Worm (Caenorhabditis elegans) whole organism, L1 larva: ENCODE measurements around the gene num-1.

Source experiments
- C04F5.9 ChIP-seq: sonication (generic microtip); optimal IDR thresholded peaks from 2 replicates; lab custom pipeline; 2016; ENCODE audit warnings: missing genetic modification characterization, missing compliant biosample characterization
- C16A3.4 ChIP-seq: fragments of 150-350 bp; optimal IDR thresholded peaks from 2 replicates; lab custom pipeline; 2014; ENCODE audit warnings: missing biosample characterization, missing genetic modification characterization
- C34B4.2 ChIP-seq: sonication (generic microtip); optimal IDR thresholded peaks from 2 replicates; lab custom pipeline; 2017; ENCODE audit warnings: mild to moderate bottlenecking, missing genetic modification characterization, missing compliant biosample characterization
- F16B12.6 ChIP-seq: fragments of 150-350 bp; optimal IDR thresholded peaks from 2 replicates; lab custom pipeline; 2014; ENCODE audit warnings: missing biosample characterization, missing genetic modification characterization
- aha-1 ChIP-seq: fragments of 150-350 bp; optimal IDR thresholded peaks from 2 replicates; lab custom pipeline; 2014; ENCODE audit warnings: missing biosample characterization, missing genetic modification characterization
- alr-1 ChIP-seq: fragments of 200-800 bp; sonication (Bioruptor generic); optimal IDR thresholded peaks from 2 replicates; lab custom pipeline; 2018; ENCODE audit warnings: borderline replicate concordance, mild to moderate bottlenecking, missing genetic modification characterization, missing compliant biosample characterization
- blmp-1 ChIP-seq: fragments of 150-350 bp; optimal IDR thresholded peaks from 2 replicates; lab custom pipeline; 2014; ENCODE audit warnings: missing biosample characterization, missing genetic modification characterization
- ceh-63 ChIP-seq: fragments of 200-800 bp; sonication (Bioruptor generic); optimal IDR thresholded peaks from 2 replicates; lab custom pipeline; 2018; ENCODE audit warnings: mild to moderate bottlenecking, missing genetic modification characterization, missing compliant biosample characterization
- ceh-8 ChIP-seq: fragments of 200-800 bp; sonication (Bioruptor generic); optimal IDR thresholded peaks from 2 replicates; lab custom pipeline; 2018; ENCODE audit warnings: mild to moderate bottlenecking, missing genetic modification characterization, moderate library complexity, missing compliant biosample characterization
- ceh-82 ChIP-seq, 3 experiments: fragments of 150-350 bp in 1 of 3; sonication (generic microtip) in 2 of 3; optimal IDR thresholded peaks; 2 replicates each; lab custom pipeline; 2014 to 2017; ENCODE audit warnings: missing biosample characterization in 3 of 3, missing genetic modification characterization in 3 of 3
- ceh-90 ChIP-seq: sonication (generic microtip); optimal IDR thresholded peaks from 2 replicates; lab custom pipeline; 2016; ENCODE audit warnings: missing genetic modification characterization, missing compliant biosample characterization
- dsc-1 ChIP-seq: sonication (generic microtip); optimal IDR thresholded peaks from 2 replicates; lab custom pipeline; 2016; ENCODE audit warnings: mild to moderate bottlenecking, missing genetic modification characterization, missing compliant biosample characterization
- efl-1 ChIP-seq, 4 experiments: fragments of 150-350 bp; optimal IDR thresholded peaks in 3 of 4; peaks in 1 of 4; 1 replicate in 1 of 4; 2 replicates in 3 of 4; lab custom pipeline; 2014; ENCODE audit warnings: missing biosample characterization in 2 of 4, missing genetic modification characterization in 2 of 4, missing genetic modification reagents in 2 of 4
- elt-2 ChIP-seq: sonication (generic microtip); optimal IDR thresholded peaks from 2 replicates; lab custom pipeline; 2016; ENCODE audit warnings: missing genetic modification characterization, mild to moderate bottlenecking, inconsistent platforms, missing compliant biosample characterization, missing genetic modification reagents
- ets-5 ChIP-seq: fragments of 200-800 bp; sonication (Bioruptor generic); IDR thresholded peaks from 2 replicates; pipeline ENCODE4 v1.3.6; 2022; ENCODE audit warnings: missing genetic modification characterization, missing compliant biosample characterization
- fkh-4 ChIP-seq: sonication (generic microtip); optimal IDR thresholded peaks from 2 replicates; lab custom pipeline; 2016; ENCODE audit warnings: missing compliant biosample characterization, missing genetic modification characterization, borderline replicate concordance
- grh-1 ChIP-seq: fragments of 200-800 bp; sonication (Bioruptor generic); IDR thresholded peaks from 2 replicates; pipeline ENCODE4 v1.3.6; 2022; ENCODE audit warnings: missing genetic modification reagents, missing genetic modification characterization, missing compliant biosample characterization
- hlh-17 ChIP-seq: fragments of 200-800 bp; sonication (Bioruptor generic); optimal IDR thresholded peaks from 2 replicates; lab custom pipeline; 2018; ENCODE audit warnings: missing genetic modification characterization, mild to moderate bottlenecking, missing compliant biosample characterization, moderate library complexity, borderline replicate concordance
- hlh-4 ChIP-seq: sonication (generic microtip); optimal IDR thresholded peaks from 2 replicates; lab custom pipeline; 2016; ENCODE audit warnings: mild to moderate bottlenecking, missing genetic modification characterization, missing compliant biosample characterization
- hpl-2 ChIP-seq: fragments of 150-350 bp; optimal IDR thresholded peaks from 2 replicates; lab custom pipeline; 2014; ENCODE audit warnings: missing biosample characterization, missing genetic modification reagents, missing genetic modification characterization
- isw-1 ChIP-seq: fragments of 200-800 bp; sonication (Bioruptor generic); IDR thresholded peaks from 2 replicates; pipeline ENCODE4 v1.3.6; 2022; ENCODE audit warnings: missing genetic modification characterization, missing compliant biosample characterization
- lin-35 ChIP-seq, 2 experiments: fragments of 150-350 bp; optimal IDR thresholded peaks; 2 replicates each; lab custom pipeline; 2014; ENCODE audit warnings: missing biosample characterization in 2 of 2, missing genetic modification characterization in 2 of 2, missing genetic modification reagents in 2 of 2
- lir-3 ChIP-seq: sonication (generic microtip); optimal IDR thresholded peaks from 2 replicates; lab custom pipeline; 2016; ENCODE audit warnings: mild to moderate bottlenecking, missing genetic modification characterization, moderate library complexity, missing compliant biosample characterization; ENCODE audit not compliant: poor library complexity
- lsy-2 ChIP-seq, 2 experiments: fragments of 150-350 bp; optimal IDR thresholded peaks; 2 replicates each; lab custom pipeline; 2014; ENCODE audit warnings: missing biosample characterization in 2 of 2, missing genetic modification characterization in 2 of 2
- mab-9 ChIP-seq: fragments of 200-800 bp; sonication (Bioruptor generic); IDR thresholded peaks from 2 replicates; pipeline ENCODE4 v1.3.6; 2022; ENCODE audit warnings: missing genetic modification reagents, missing genetic modification characterization, missing compliant biosample characterization
- mef-2 ChIP-seq: fragments of 150-350 bp; optimal IDR thresholded peaks from 2 replicates; lab custom pipeline; 2014; ENCODE audit warnings: missing biosample characterization, missing genetic modification characterization
- mep-1 ChIP-seq: fragments of 150-350 bp; optimal IDR thresholded peaks from 2 replicates; lab custom pipeline; 2014; ENCODE audit warnings: missing biosample characterization, missing genetic modification characterization
- nhr-12 ChIP-seq: sonication (generic microtip); optimal IDR thresholded peaks from 2 replicates; lab custom pipeline; 2017; ENCODE audit warnings: missing biosample characterization, missing genetic modification characterization
- nhr-47 ChIP-seq: sonication (generic microtip); optimal IDR thresholded peaks from 2 replicates; lab custom pipeline; 2016; ENCODE audit warnings: mild to moderate bottlenecking, missing genetic modification characterization, moderate library complexity, missing compliant biosample characterization
- nhr-84 ChIP-seq: sonication (generic microtip); optimal IDR thresholded peaks from 2 replicates; lab custom pipeline; 2017; ENCODE audit warnings: missing biosample characterization, missing genetic modification characterization
- nhr-85 ChIP-seq: sonication (generic microtip); peaks from one replicate; lab custom pipeline; 2016; ENCODE audit warnings: missing genetic modification characterization, inconsistent platforms, missing compliant biosample characterization
- nhr-90 ChIP-seq: sonication (generic microtip); optimal IDR thresholded peaks from 2 replicates; lab custom pipeline; 2016; ENCODE audit warnings: mild to moderate bottlenecking, missing genetic modification characterization, missing compliant biosample characterization; ENCODE audit not compliant: poor library complexity
- pag-3 ChIP-seq: sonication (generic microtip); optimal IDR thresholded peaks from 2 replicates; lab custom pipeline; 2017; ENCODE audit warnings: missing genetic modification characterization, mild to moderate bottlenecking, missing compliant biosample characterization, antibody characterized with exemption, borderline replicate concordance; ENCODE audit not compliant: insufficient read depth
- pqm-1 ChIP-seq: sonication (generic microtip); optimal IDR thresholded peaks from 3 replicates; lab custom pipeline; 2017; ENCODE audit warnings: missing biosample characterization, missing genetic modification characterization
- skn-1 ChIP-seq: fragments of 150-350 bp; optimal IDR thresholded peaks from 2 replicates; lab custom pipeline; 2014; ENCODE audit warnings: missing biosample characterization, missing genetic modification characterization
- swsn-7 ChIP-seq: sonication (generic microtip); optimal IDR thresholded peaks from 2 replicates; lab custom pipeline; 2016; ENCODE audit warnings: missing genetic modification characterization, missing compliant biosample characterization
- tlp-1 ChIP-seq: fragments of 150-350 bp; optimal IDR thresholded peaks from 2 replicates; lab custom pipeline; 2014; ENCODE audit warnings: missing biosample characterization, missing genetic modification characterization
- unc-130 ChIP-seq: fragments of 150-350 bp; optimal IDR thresholded peaks from 2 replicates; lab custom pipeline; 2017; ENCODE audit warnings: missing biosample characterization, missing genetic modification characterization, inconsistent platforms
- unc-30 ChIP-seq: sonication (generic microtip); optimal IDR thresholded peaks from 2 replicates; lab custom pipeline; 2017; ENCODE audit warnings: missing biosample characterization, missing genetic modification characterization
- unc-86 ChIP-seq: sonication (generic microtip); optimal IDR thresholded peaks from 2 replicates; lab custom pipeline; 2016; ENCODE audit warnings: missing genetic modification characterization, missing compliant biosample characterization
- vab-15 ChIP-seq: sonication (generic microtip); optimal IDR thresholded peaks from 2 replicates; lab custom pipeline; 2017; ENCODE audit warnings: missing genotype, mild to moderate bottlenecking, missing genetic modification characterization, missing compliant biosample characterization
- zag-1 ChIP-seq: fragments of 150-350 bp; optimal IDR thresholded peaks from 2 replicates; lab custom pipeline; 2014; ENCODE audit warnings: missing biosample characterization, missing genetic modification characterization
- ztf-4 ChIP-seq: fragments of 150-350 bp; optimal IDR thresholded peaks from 2 replicates; lab custom pipeline; 2014; ENCODE audit warnings: missing biosample characterization, missing genetic modification characterization

Gene num-1

DNA sequence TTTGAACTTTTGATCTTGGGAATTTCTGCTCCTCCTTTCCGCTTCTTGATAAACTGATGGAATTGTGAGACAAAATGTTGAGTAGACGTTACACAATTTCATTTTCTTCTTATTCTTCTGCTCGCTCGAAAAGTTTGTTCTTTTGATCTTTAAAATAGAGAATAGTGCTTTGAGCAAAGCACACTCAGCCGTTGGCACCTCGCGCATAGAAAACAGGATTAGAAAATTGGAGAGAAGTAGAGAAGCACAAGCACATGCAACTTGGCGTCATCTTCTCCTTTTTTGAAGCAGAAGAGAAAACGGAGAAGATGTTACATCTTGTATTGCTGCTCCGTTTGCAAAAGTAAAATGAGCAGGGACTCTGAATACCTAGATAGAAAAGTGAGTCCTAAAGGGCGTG is 47.4 kb upstream of the num-1 start (continued):
- TF ChIP-seq efl-1 (optimal IDR thresholded peaks at IDR 0.05; lab: Kevin White, UChicago) (peak in 1 of 2 experiments; percentile 28), efl-1 (GFP tag; optimal IDR thresholded peaks at IDR 0.05 in 1 of 2; lab: Kevin White, UChicago) (peak in 1 of 2 experiments; percentile 9), C34B4.2 (no peak), C04F5.9 (tag; lab: Kevin White, UChicago) (no peak), hlh-4 (no peak), fkh-4 (no peak), ets-5 (no peak), isw-1 (peak; percentile 30), lin-35 (GFP tag; optimal IDR thresholded peaks at IDR 0.05; lab: Kevin White, UChicago) (peak in 1 of 2 experiments; percentile 33), nhr-12 (tag; lab: Kevin White, UChicago) (no peak), mef-2 (tag; lab: Kevin White, UChicago) (peak; percentile 52), ztf-4 (tag; lab: Kevin White, UChicago) (peak; percentile 26), vab-15 (tag; lab: Kevin White, UChicago) (no peak), lsy-2 (tag; optimal IDR thresholded peaks at IDR 0.05; lab: Kevin White, UChicago) (peak; percentile 60 to 67), nhr-84 (tag; lab: Kevin White, UChicago) (no peak), aha-1 (tag; lab: Kevin White, UChicago) (no peak), grh-1 (no peak), pqm-1 (tag; lab: Kevin White, UChicago) (no peak), skn-1 (tag; lab: Kevin White, UChicago) (peak; percentile 27), C16A3.4 (tag; lab: Kevin White, UChicago) (no peak), tlp-1 (tag; lab: Kevin White, UChicago) (no peak), zag-1 (tag; lab: Kevin White, UChicago) (peak; percentile 88), lir-3 (tag; lab: Kevin White, UChicago) (no peak), ceh-8 (GFP tag; lab: Kevin White, UChicago) (peak; percentile 40), hlh-17 (no peak), ceh-63 (GFP tag; lab: Kevin White, UChicago) (no peak), pag-3 (tag; lab: Kevin White, UChicago) (no peak), dsc-1 (peak; percentile 57), unc-30 (no peak), nhr-47 (tag; lab: Kevin White, UChicago) (peak; percentile 80), mab-9 (no peak; the same call in 1 of the 2 replicates), swsn-7 (tag; lab: Kevin White, UChicago) (peak; percentile 72), elt-2 (no peak), ceh-90 (tag; lab: Kevin White, UChicago) (no peak), mep-1 (peak; percentile 56), unc-86 (peak; percentile 73), alr-1 (no peak), blmp-1 (no peak), nhr-90 (tag; lab: Kevin White, UChicago) (no peak), hpl-2 (GFP tag; lab: Kevin White, UChicago) (no peak), nhr-85 (tag; lab: Kevin White, UChicago) (no peak), ceh-82 (tag; optimal IDR thresholded peaks at IDR 0.05; lab: Kevin White, UChicago) (peak; percentile 23 to 84 (median 38)), F16B12.6 (no peak), unc-130 (tag; lab: Kevin White, UChicago) (no peak)

ce11 chrV:20783642-20784041 is 46.0 kb upstream of the num-1 start:
- TF ChIP-seq vab-15 (tag; lab: Kevin White, UChicago) (no peak), efl-1 (optimal IDR thresholded peaks at IDR 0.05; lab: Kevin White, UChicago) (no peak), efl-1 (GFP tag; optimal IDR thresholded peaks at IDR 0.05 in 1 of 2; lab: Kevin White, UChicago) (peak in 1 of 2 experiments; percentile 30), aha-1 (tag; lab: Kevin White, UChicago) (no peak), isw-1 (no peak)
